Worm (Caenorhabditis elegans) whole organism, young adult: Measurements from ENCODE around the gene Y116A8A.6.

ENCODE experiments used
- D2030.7 ChIP-seq: fragments of 200-800 bp; sonication (Bioruptor generic); IDR thresholded peaks from 2 replicates; pipeline ENCODE4 v1.3.6; 2022; ENCODE audit warnings: missing genetic modification reagents, missing genetic modification characterization, missing compliant biosample characterization
- F22D6.2 ChIP-seq: sonication (generic microtip); optimal IDR thresholded peaks from 2 replicates; lab custom pipeline; 2016; ENCODE audit warnings: mild to moderate bottlenecking, missing genetic modification characterization, missing compliant biosample characterization
- akir-1 ChIP-seq: fragments of 200-800 bp; sonication (Bioruptor generic); optimal IDR thresholded peaks from 2 replicates; lab custom pipeline; 2018; ENCODE audit warnings: mild to moderate bottlenecking, missing genetic modification characterization, moderate library complexity, missing compliant biosample characterization
- ekl-4 ChIP-seq: fragments of 200-800 bp; sonication (Bioruptor generic); IDR thresholded peaks from 2 replicates; pipeline ENCODE4 v1.3.6; 2022; ENCODE audit warnings: missing genetic modification reagents, missing genetic modification characterization, missing compliant biosample characterization
- nfya-1 ChIP-seq: sonication (generic microtip); optimal IDR thresholded peaks from 2 replicates; lab custom pipeline; 2017; ENCODE audit warnings: antibody characterized with exemption, missing compliant biosample characterization, missing genetic modification characterization, borderline replicate concordance; ENCODE audit not compliant: insufficient read depth
- unc-130 ChIP-seq: sonication (generic microtip); optimal IDR thresholded peaks from 2 replicates; lab custom pipeline; 2016; ENCODE audit warnings: missing genetic modification reagents, missing genetic modification characterization, missing compliant biosample characterization

DNA sequence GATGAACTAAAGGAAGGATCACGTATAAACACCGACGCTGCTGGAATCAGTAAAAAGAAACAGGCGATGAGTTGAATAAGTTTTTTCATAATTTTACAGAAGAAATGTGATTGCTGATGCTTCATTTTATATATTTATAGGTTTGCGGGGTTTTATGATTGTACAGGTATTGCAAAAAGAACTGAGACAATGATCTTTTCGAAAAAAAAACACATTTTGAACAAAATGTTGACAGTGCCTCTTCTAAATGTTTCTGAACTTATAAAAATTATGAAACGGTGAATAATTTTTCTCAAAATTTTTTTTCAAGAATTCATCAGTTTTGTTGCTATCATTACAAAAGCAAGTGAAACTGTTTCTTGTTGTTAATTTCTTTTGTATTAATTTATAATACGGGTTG is 22.2 kb downstream of the Y116A8A.6 start, which contains the start of gene clec-193:
- TF ChIP-seq ekl-4 (GFP tag; lab: Robert Waterston, UW) (no peak), nfya-1 (tag; lab: Kevin White, UChicago) (no peak), akir-1 (GFP tag; lab: Kevin White, UChicago) (no peak), D2030.7 (GFP tag; lab: Robert Waterston, UW) (no peak), F22D6.2 (tag; lab: Kevin White, UChicago) (no peak), unc-130 (GFP tag; lab: Kevin White, UChicago) (no peak)
